Fruit fly (Drosophila melanogaster) whole organism, embryonic: ENCODE measurements around the gene CG16719.
A peak's percentile ranks its signal among the peaks of the same experiment; 100 is the strongest.

Source experiments
- Antp ChIP-seq: fragments of 200-800 bp; sonication (Bioruptor generic); optimal IDR thresholded peaks from 3 replicates; lab custom pipeline; 2016; ENCODE audit warnings: missing biosample characterization, missing genetic modification characterization
- Atf3 ChIP-seq: fragments of 200-800 bp; sonication (Bioruptor generic); optimal IDR thresholded peaks from 3 replicates; lab custom pipeline; 2016; ENCODE audit warnings: missing biosample characterization, missing genetic modification characterization
- CG10267 ChIP-seq: fragments of 200-800 bp; sonication (Bioruptor generic); optimal IDR thresholded peaks from 2 replicates; lab custom pipeline; 2018; ENCODE audit warnings: missing biosample characterization, mild to moderate bottlenecking, missing genetic modification characterization, moderate library complexity
- CG11093 ChIP-seq: fragments of 200-800 bp; sonication (Bioruptor generic); IDR thresholded peaks from 3 replicates; pipeline ENCODE4 v1.3.6; 2022; ENCODE audit warnings: missing biosample characterization, missing genetic modification characterization
- CG12219 ChIP-seq: fragments of 200-800 bp; sonication (Bioruptor generic); optimal IDR thresholded peaks from 3 replicates; lab custom pipeline; 2018; ENCODE audit warnings: missing biosample characterization, mild to moderate bottlenecking, missing genetic modification characterization
- CG12391 ChIP-seq: fragments of 200-800 bp; sonication (Bioruptor generic); optimal IDR thresholded peaks from 3 replicates; lab custom pipeline; 2018; ENCODE audit warnings: missing biosample characterization, mild to moderate bottlenecking, missing genetic modification characterization, moderate library complexity
- CG12659 ChIP-seq: fragments of 200-800 bp; sonication (Bioruptor generic); optimal IDR thresholded peaks from 3 replicates; lab custom pipeline; 2017; ENCODE audit warnings: mild to moderate bottlenecking, missing biosample characterization, missing genetic modification reagents, missing genetic modification characterization
- CG13624 ChIP-seq: fragments of 200-800 bp; sonication (Bioruptor generic); optimal IDR thresholded peaks from 2 replicates; lab custom pipeline; 2016; ENCODE audit warnings: missing biosample characterization, missing genetic modification characterization
- CG15479 ChIP-seq: fragments of 200-800 bp; sonication (Bioruptor generic); optimal IDR thresholded peaks from 3 replicates; lab custom pipeline; 2019; ENCODE audit warnings: missing biosample characterization, mild to moderate bottlenecking, missing genetic modification characterization, moderate library complexity
- CG17328 ChIP-seq: fragments of 200-800 bp; sonication (Bioruptor generic); IDR thresholded peaks from 2 replicates; pipeline ENCODE4 v1.3.6; 2022; ENCODE audit warnings: missing biosample characterization, missing genetic modification characterization
- CG2120 ChIP-seq: fragments of 200-800 bp; sonication (Bioruptor generic); optimal IDR thresholded peaks from 3 replicates; lab custom pipeline; 2016; ENCODE audit warnings: missing biosample characterization, missing genetic modification characterization
- CG2129 ChIP-seq: fragments of 200-800 bp; sonication (Bioruptor generic); IDR thresholded peaks from 2 replicates; pipeline ENCODE4 v1.3.6; 2022; ENCODE audit warnings: missing biosample characterization, missing genetic modification characterization; ENCODE audit not compliant: partially characterized antibody
- CG2712 ChIP-seq: fragments of 200-800 bp; optimal IDR thresholded peaks from 3 replicates; lab custom pipeline; 2019; ENCODE audit warnings: missing biosample characterization, mild to moderate bottlenecking, missing genetic modification characterization, moderate library complexity
- CG30020 ChIP-seq: fragments of 200-800 bp; optimal IDR thresholded peaks from 2 replicates; lab custom pipeline; 2019; ENCODE audit warnings: missing biosample characterization, mild to moderate bottlenecking, missing genetic modification characterization, moderate library complexity
- CG32532 ChIP-seq: fragments of 200-800 bp; sonication (Bioruptor generic); IDR thresholded peaks from 2 replicates; pipeline ENCODE4 v1.3.6; 2022; ENCODE audit warnings: missing biosample characterization, missing genetic modification characterization
- CG32772 ChIP-seq: fragments of 200-800 bp; sonication (Bioruptor generic); IDR thresholded peaks from 2 replicates; pipeline ENCODE4 v1.3.6; 2022; ENCODE audit warnings: missing biosample characterization, missing genetic modification characterization
- CG4282 ChIP-seq: fragments of 200-800 bp; sonication (Bioruptor generic); optimal IDR thresholded peaks from 2 replicates; lab custom pipeline; 2016; ENCODE audit warnings: missing biosample characterization, missing genetic modification characterization
- CG4820 ChIP-seq: fragments of 200-800 bp; sonication (Bioruptor generic); optimal IDR thresholded peaks from 3 replicates; lab custom pipeline; 2016; ENCODE audit warnings: missing biosample characterization, missing genetic modification characterization
- CG6175 ChIP-seq: fragments of 200-800 bp; sonication (Bioruptor generic); IDR thresholded peaks from 3 replicates; pipeline ENCODE4 v1.3.6; 2022; ENCODE audit warnings: missing biosample characterization, missing genetic modification characterization
- CG6683 ChIP-seq: fragments of 200-800 bp; sonication (Bioruptor generic); optimal IDR thresholded peaks from 2 replicates; lab custom pipeline; 2017; ENCODE audit warnings: missing biosample characterization, mild to moderate bottlenecking, missing genetic modification characterization, missing genetic modification reagents
- CG7786 ChIP-seq: fragments of 200-800 bp; sonication (Bioruptor generic); optimal IDR thresholded peaks from 2 replicates; lab custom pipeline; 2016; ENCODE audit warnings: missing biosample characterization, missing genetic modification characterization
- CG7963 ChIP-seq: fragments of 200-800 bp; sonication (Bioruptor generic); IDR thresholded peaks from 3 replicates; pipeline ENCODE4 v1.3.6; 2022; ENCODE audit warnings: missing biosample characterization, missing genetic modification characterization; ENCODE audit not compliant: partially characterized antibody
- CoRest ChIP-seq: fragments of 200-800 bp; sonication (Bioruptor generic); optimal IDR thresholded peaks from 3 replicates; lab custom pipeline; 2018; ENCODE audit warnings: missing biosample characterization, mild to moderate bottlenecking, missing genetic modification characterization, moderate library complexity
- D ChIP-seq, 2 experiments: fragments of 200-800 bp in 1 of 2; fragments of >200 bp in 1 of 2; sonication (Bioruptor generic) in 1 of 2; optimal IDR thresholded peaks; 2 replicates in 1 of 2; 3 replicates in 1 of 2; lab custom pipeline; 2017; ENCODE audit warnings: mild to moderate bottlenecking in 1 of 2, missing biosample characterization in 1 of 2, missing genetic modification characterization in 1 of 2, missing genetic modification reagents in 1 of 2
- Doc3 ChIP-seq: fragments of 200-800 bp; sonication (Bioruptor generic); IDR thresholded peaks from 3 replicates; pipeline ENCODE4 v1.3.6; 2022; ENCODE audit warnings: missing biosample characterization, missing genetic modification characterization; ENCODE audit not compliant: partially characterized antibody
- Fer2 ChIP-seq: fragments of 200-800 bp; sonication (Bioruptor generic); optimal IDR thresholded peaks from 2 replicates; lab custom pipeline; 2018; ENCODE audit warnings: missing biosample characterization, mild to moderate bottlenecking, missing genetic modification characterization, moderate library complexity
- HHEX ChIP-seq: fragments of 200-800 bp; sonication (Bioruptor generic); optimal IDR thresholded peaks from 3 replicates; lab custom pipeline; 2017; ENCODE audit warnings: missing biosample characterization, mild to moderate bottlenecking, missing genetic modification characterization, missing genetic modification reagents
- Hey ChIP-seq: fragments of 200-800 bp; sonication (Bioruptor generic); optimal IDR thresholded peaks from 3 replicates; lab custom pipeline; 2018; ENCODE audit warnings: missing biosample characterization, mild to moderate bottlenecking, missing genetic modification characterization
- Hsf ChIP-seq: fragments of 200-800 bp; sonication (Bioruptor generic); optimal IDR thresholded peaks from 3 replicates; lab custom pipeline; 2016; ENCODE audit warnings: missing biosample characterization, missing genetic modification characterization
- Nf-YC ChIP-seq: fragments of 200-800 bp; optimal IDR thresholded peaks from 3 replicates; lab custom pipeline; 2019; ENCODE audit warnings: missing biosample characterization, mild to moderate bottlenecking, missing genetic modification characterization, moderate library complexity
- Rfx ChIP-seq: fragments of 200-800 bp; sonication (Bioruptor generic); IDR thresholded peaks from 2 replicates; pipeline ENCODE4 v1.3.6; 2022; ENCODE audit warnings: missing biosample characterization, missing genetic modification characterization
- Sin3A ChIP-seq: fragments of >200 bp; optimal IDR thresholded peaks from 2 replicates; lab custom pipeline; 2018
- Xbp1 ChIP-seq: fragments of 200-800 bp; sonication (Bioruptor generic); optimal IDR thresholded peaks from 3 replicates; lab custom pipeline; 2016; ENCODE audit warnings: missing biosample characterization, mild to moderate bottlenecking, missing genetic modification characterization
- YL-1 ChIP-seq: fragments of 200-800 bp; sonication (Bioruptor generic); optimal IDR thresholded peaks from 3 replicates; lab custom pipeline; 2017; ENCODE audit warnings: missing biosample characterization, mild to moderate bottlenecking, missing genetic modification characterization
- al ChIP-seq: fragments of 200-800 bp; sonication (Bioruptor generic); IDR thresholded peaks from 2 replicates; pipeline ENCODE4 v1.3.6; 2022; ENCODE audit warnings: missing biosample characterization, missing genetic modification characterization
- az2 ChIP-seq: fragments of 200-800 bp; sonication (Bioruptor generic); optimal IDR thresholded peaks from 3 replicates; lab custom pipeline; 2016; ENCODE audit warnings: missing biosample characterization, missing genetic modification characterization
- bab2 ChIP-seq: fragments of 200-800 bp; sonication (Bioruptor generic); optimal IDR thresholded peaks from 2 replicates; lab custom pipeline; 2016; ENCODE audit warnings: missing biosample characterization, missing genetic modification characterization
- bsh ChIP-seq, 2 experiments: fragments of 200-800 bp; sonication (Bioruptor generic); optimal IDR thresholded peaks; 2 replicates each; lab custom pipeline; 2017 to 2018; ENCODE audit warnings: mild to moderate bottlenecking in 2 of 2, missing biosample characterization in 2 of 2, missing genetic modification characterization in 2 of 2, moderate library complexity in 1 of 2
- chn ChIP-seq: fragments of 200-800 bp; sonication (Bioruptor generic); optimal IDR thresholded peaks from 2 replicates; lab custom pipeline; 2016; ENCODE audit warnings: missing biosample characterization, missing genetic modification characterization
- crc ChIP-seq: fragments of 200-800 bp; sonication (Bioruptor generic); optimal IDR thresholded peaks from 2 replicates; lab custom pipeline; 2016; ENCODE audit warnings: missing biosample characterization, missing genetic modification characterization
- crp ChIP-seq, 2 experiments: fragments of 200-800 bp; sonication (Bioruptor generic); optimal IDR thresholded peaks; 2 replicates in 1 of 2; 3 replicates in 1 of 2; lab custom pipeline; 2017; ENCODE audit warnings: missing biosample characterization in 2 of 2, missing genetic modification characterization in 2 of 2, mild to moderate bottlenecking in 1 of 2, moderate library complexity in 1 of 2
- emc ChIP-seq: fragments of 200-800 bp; sonication (Bioruptor generic); optimal IDR thresholded peaks from 2 replicates; lab custom pipeline; 2016; ENCODE audit warnings: missing biosample characterization, missing genetic modification characterization
- ewg ChIP-seq: fragments of 200-800 bp; sonication (Bioruptor generic); optimal IDR thresholded peaks from 3 replicates; lab custom pipeline; 2017; ENCODE audit warnings: mild to moderate bottlenecking, missing biosample characterization, missing genetic modification reagents, missing genetic modification characterization
- kah ChIP-seq: fragments of 200-800 bp; sonication (Bioruptor generic); optimal IDR thresholded peaks from 2 replicates; lab custom pipeline; 2018; ENCODE audit warnings: missing biosample characterization, mild to moderate bottlenecking, missing genetic modification characterization
- lilli ChIP-seq: fragments of 200-800 bp; sonication (Bioruptor generic); optimal IDR thresholded peaks from 3 replicates; lab custom pipeline; 2016; ENCODE audit warnings: missing biosample characterization, missing genetic modification characterization
- mirr ChIP-seq: fragments of 200-800 bp; sonication (Bioruptor generic); optimal IDR thresholded peaks from 3 replicates; lab custom pipeline; 2018; ENCODE audit warnings: missing biosample characterization, mild to moderate bottlenecking, missing genetic modification characterization
- mld ChIP-seq: fragments of 200-800 bp; sonication (Bioruptor generic); IDR thresholded peaks from 3 replicates; pipeline ENCODE4 v1.3.6; 2022; ENCODE audit warnings: missing biosample characterization, missing genetic modification characterization; ENCODE audit not compliant: partially characterized antibody
- pzg ChIP-seq: fragments of 200-800 bp; sonication (Bioruptor generic); optimal IDR thresholded peaks from 3 replicates; lab custom pipeline; 2018; ENCODE audit warnings: missing biosample characterization, mild to moderate bottlenecking, missing genetic modification characterization, moderate library complexity
- slp2 ChIP-seq: fragments of 200-800 bp; sonication (Bioruptor generic); optimal IDR thresholded peaks from 2 replicates; lab custom pipeline; 2016; ENCODE audit warnings: missing biosample characterization, missing genetic modification characterization
- tup ChIP-seq: fragments of 200-800 bp; sonication (Bioruptor generic); optimal IDR thresholded peaks from 2 replicates; lab custom pipeline; 2016; ENCODE audit warnings: missing biosample characterization, mild to moderate bottlenecking, missing genetic modification characterization, moderate library complexity

CG16719 gene

DNA sequence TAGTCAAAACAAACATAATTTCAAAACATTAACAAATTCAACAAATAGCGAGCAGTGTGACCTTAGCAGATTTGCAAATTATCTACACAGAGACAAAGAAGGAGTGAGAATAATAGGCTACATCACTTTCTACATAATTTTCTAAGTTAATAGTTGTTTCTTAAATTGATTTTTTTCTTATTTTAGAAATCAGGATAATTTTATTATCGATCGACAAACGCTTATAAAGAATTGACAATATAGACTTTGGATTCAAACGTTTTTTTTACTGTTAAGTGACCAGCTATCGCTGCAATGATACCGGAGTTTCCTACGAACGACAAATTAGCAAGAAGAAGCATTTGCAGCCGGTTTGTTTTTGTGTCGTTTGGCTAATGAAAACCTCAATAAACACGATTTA, 38.1 kb downstream of the CG16719 start, which contains the start of the genes nbs and defl (continued):
- TF ChIP-seq CoRest (tag; lab: Kevin White, UChicago) (peak; percentile 82), CG2712 (peak; percentile 85), Rfx (GFP tag; lab: Robert Waterston, UW) (peak; percentile 81), mld (no peak), Hsf (GFP tag; lab: Kevin White, UChicago) (peak; percentile 74), CG12391 (tag; lab: Kevin White, UChicago) (peak; percentile 73), HHEX (GFP tag; lab: Kevin White, UChicago) (peak; percentile 16), bsh (GFP tag; optimal IDR thresholded peaks at IDR 0.05; lab: Kevin White, UChicago) (peak in 1 of 2 experiments; percentile 43), crc (GFP tag; lab: Kevin White, UChicago) (peak; percentile 52), mirr (GFP tag; lab: Kevin White, UChicago) (peak; percentile 27), Atf3 (GFP tag; lab: Kevin White, UChicago) (peak; percentile 37), slp2 (GFP tag; lab: Kevin White, UChicago) (peak; percentile 61), ewg (no peak), emc (peak; percentile 56), CG13624 (GFP tag; lab: Kevin White, UChicago) (peak; percentile 75), CG7963 (GFP tag; lab: Robert Waterston, UW) (no peak), tup (GFP tag; lab: Kevin White, UChicago) (no peak), Antp (GFP tag; lab: Kevin White, UChicago) (peak; percentile 48), CG12219 (GFP tag; lab: Kevin White, UChicago) (no peak), Fer2 (peak; percentile 55), Nf-YC (tag; lab: Kevin White, UChicago) (peak; percentile 82), pzg (GFP tag; lab: Kevin White, UChicago) (peak; percentile 47), al (GFP tag; lab: Robert Waterston, UW) (peak; percentile 76), kah (GFP tag; lab: Kevin White, UChicago) (no peak), lilli (GFP tag; lab: Kevin White, UChicago) (peak; percentile 82), CG12659 (GFP tag; lab: Kevin White, UChicago) (peak; percentile 74), CG17328 (0 out of 2 replicates have a peak, but pooled peaks have one; percentile 14), CG32772 (GFP tag; lab: Robert Waterston, UW) (peak; percentile 69), CG4282 (GFP tag; lab: Kevin White, UChicago) (no peak), CG4820 (peak; percentile 55), CG32532 (GFP tag; lab: Robert Waterston, UW) (peak; percentile 83), CG7786 (peak; percentile 61), Xbp1 (peak; percentile 82)

DNA sequence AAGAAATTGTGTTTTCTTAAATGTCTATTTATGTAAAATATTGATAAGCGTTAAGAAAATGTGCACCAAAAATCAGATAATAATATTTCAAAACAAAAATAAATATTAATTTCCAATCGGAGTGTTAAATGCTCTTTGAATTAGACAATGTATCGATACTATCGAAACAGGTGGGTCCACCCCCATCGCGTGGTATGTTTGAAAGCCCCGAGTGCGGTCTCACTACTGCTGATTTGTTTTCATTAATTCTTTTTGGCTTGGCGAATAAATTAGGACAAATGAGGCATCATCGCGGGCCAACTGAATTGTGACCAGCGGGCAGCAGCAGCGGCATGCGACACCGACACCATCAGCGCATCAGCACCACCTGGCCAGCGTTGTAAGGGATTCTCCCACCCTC, 41.7 kb downstream of the CG16719 start, which contains the start of gene Naa60:
Naa60 (plus strand) TSS at position 189 of the 400 bp plus-strand sequence.
- TF ChIP-seq bab2 (no peak), chn (GFP tag; lab: Kevin White, UChicago) (peak; percentile 27), mld (peak; percentile 69), Xbp1 (no peak), Sin3A (lab: Kevin White, UChicago) (no peak), Doc3 (peak; percentile 90), CG10267 (tag; lab: Kevin White, UChicago) (peak; percentile 47), CG30020 (tag; lab: Kevin White, UChicago) (peak; percentile 8), CG2120 (GFP tag; lab: Kevin White, UChicago) (peak; percentile 22), CG7963 (GFP tag; lab: Robert Waterston, UW) (peak; percentile 59; the same call in 2 of the 3 replicates), CG32772 (GFP tag; lab: Robert Waterston, UW) (no peak), CG2129 (GFP tag; lab: Robert Waterston, UW) (peak; percentile 74), az2 (no peak), CG15479 (GFP tag; lab: Kevin White, UChicago) (no peak), CG6175 (GFP tag; lab: Robert Waterston, UW) (no peak), CG11093 (GFP tag; lab: Robert Waterston, UW) (no peak), YL-1 (GFP tag; lab: Kevin White, UChicago) (peak; percentile 63), crp (GFP tag; optimal IDR thresholded peaks at IDR 0.05; lab: Kevin White, UChicago) (no peak), Hey (tag; lab: Kevin White, UChicago) (no peak), D (optimal IDR thresholded peaks at IDR 0.05; lab: Kevin White, UChicago) (no peak), D (GFP tag; optimal IDR thresholded peaks at IDR 0.05; lab: Kevin White, UChicago) (no peak), CG6683 (GFP tag; lab: Kevin White, UChicago) (no peak)
